Worm (Caenorhabditis elegans): ENCODE data around the gene C28H8.8.

Gene C28H8.8

DNA sequence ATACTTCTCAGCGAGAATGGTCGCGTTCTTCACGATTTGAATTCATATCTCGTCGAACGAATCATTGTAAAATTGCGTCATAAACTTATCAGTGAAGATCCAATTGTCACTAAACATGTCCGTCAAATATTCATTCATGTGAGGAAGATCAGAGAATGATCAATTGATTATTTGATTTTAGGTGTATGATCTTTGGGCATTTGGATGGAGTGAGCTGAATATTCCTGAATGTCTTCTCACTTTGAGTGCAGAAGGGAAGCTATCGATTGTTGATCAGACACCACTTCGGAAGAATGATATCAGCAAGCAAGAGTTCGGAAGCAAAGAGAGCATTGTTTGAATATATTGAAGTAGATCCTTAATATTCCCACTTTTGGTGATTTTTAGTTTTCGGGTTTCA lies 14.3 kb downstream of the C28H8.8 start (continued):
- TF ChIP-seq fkh-10 (GFP tag; optimal IDR thresholded peaks at IDR 0.05), result no peak
- no peak for TF ChIP-seq snpc-4 (tag; optimal IDR thresholded peaks at IDR 0.05)
- TF ChIP-seq vab-15 (tag; optimal IDR thresholded peaks at IDR 0.05), result no peak
- peak; percentile 23 for TF ChIP-seq lin-14 (GFP tag; optimal IDR thresholded peaks at IDR 0.05)
- TF ChIP-seq nhr-20 (tag; optimal IDR thresholded peaks at IDR 0.05), result peak; percentile 77
- no peak for TF ChIP-seq pax-3 (tag; optimal IDR thresholded peaks at IDR 0.05)
- TF ChIP-seq ama-1 (optimal IDR thresholded peaks at IDR 0.05), result peak; percentile 91
- no peak for TF ChIP-seq alr-1 (tag; optimal IDR thresholded peaks at IDR 0.05; ENCODE audit: borderline replicate concordance)
- no peak for TF ChIP-seq F16B12.6 (tag; optimal IDR thresholded peaks at IDR 0.05)
- peak; percentile 18 for TF ChIP-seq C16A3.4 (tag; optimal IDR thresholded peaks at IDR 0.05)
- peak in 1 of 2 experiments; percentile 72 for TF ChIP-seq lin-35 (GFP tag; optimal IDR thresholded peaks at IDR 0.05)
- 0 out of 2 replicates have a peak, but pooled peaks have one; percentile 11 for TF ChIP-seq ceh-88 (GFP tag; IDR thresholded peaks at IDR 0.05)
- TF ChIP-seq unc-86 (tag; optimal IDR thresholded peaks at IDR 0.05), result no peak
- TF ChIP-seq nhr-47 (tag; optimal IDR thresholded peaks at IDR 0.05), result peak; percentile 47
- no peak for TF ChIP-seq isw-1 (GFP tag; IDR thresholded peaks at IDR 0.05)
- TF ChIP-seq efl-3 (GFP tag; optimal IDR thresholded peaks at IDR 0.05), result no peak
- TF ChIP-seq elt-2 (tag; optimal IDR thresholded peaks at IDR 0.05), result peak; percentile 13
- no peak for TF ChIP-seq fos-1 (tag; optimal IDR thresholded peaks at IDR 0.05)
- TF ChIP-seq ceh-90 (tag; optimal IDR thresholded peaks at IDR 0.05), result no peak
- TF ChIP-seq skn-1 (tag; optimal IDR thresholded peaks at IDR 0.05), result no peak
- peak in 1 of 2 experiments; percentile 14 for TF ChIP-seq efl-1 (optimal IDR thresholded peaks at IDR 0.05)
- peak in 1 of 2 experiments; percentile 60 for TF ChIP-seq efl-1 (GFP tag; optimal IDR thresholded peaks at IDR 0.05 in 1 of 2)
- TF ChIP-seq ces-1 (GFP tag; optimal IDR thresholded peaks at IDR 0.05), result no peak
- no peak for TF ChIP-seq unc-98 (GFP tag; IDR thresholded peaks at IDR 0.05)
- no peak for TF ChIP-seq hlh-4 (tag; optimal IDR thresholded peaks at IDR 0.05)
- TF ChIP-seq C04F5.9 (tag; optimal IDR thresholded peaks at IDR 0.05), result no peak
- peak; percentile 11 for TF ChIP-seq swsn-7 (tag; optimal IDR thresholded peaks at IDR 0.05)
- no peak for TF ChIP-seq nhr-76 (tag; optimal IDR thresholded peaks at IDR 0.05)
- peak in 4 of 6 experiments; percentile 7 to 51 (median 35) for TF ChIP-seq elt-3 (tag; optimal IDR thresholded peaks at IDR 0.05)
- TF ChIP-seq aly-2 (tag; optimal IDR thresholded peaks at IDR 0.05), result peak; percentile 65
- TF ChIP-seq blmp-1 (tag; optimal IDR thresholded peaks at IDR 0.05), result peak; percentile 39
- TF ChIP-seq fkh-8 (tag; optimal IDR thresholded peaks at IDR 0.05), result no peak
- TF ChIP-seq nhr-11 (tag; optimal IDR thresholded peaks at IDR 0.05), result no peak
- TF ChIP-seq egl-27 (tag; optimal IDR thresholded peaks at IDR 0.05), result no peak
- TF ChIP-seq nhr-77 (tag; optimal IDR thresholded peaks at IDR 0.05), result no peak
- peak; percentile 22; the same call in 1 of the 2 replicates for TF ChIP-seq grh-1 (GFP tag; IDR thresholded peaks at IDR 0.05)
- TF ChIP-seq mef-2 (tag; optimal IDR thresholded peaks at IDR 0.05), result no peak
- peak; percentile 16 for TF ChIP-seq xbp-1 (tag; optimal IDR thresholded peaks at IDR 0.05)
- TF ChIP-seq irx-1 (tag; optimal IDR thresholded peaks at IDR 0.05), result no peak
- no peak for TF ChIP-seq tlp-1 (tag; optimal IDR thresholded peaks at IDR 0.05)
- TF ChIP-seq hpl-2 (GFP tag; optimal IDR thresholded peaks at IDR 0.05), result no peak
- no peak for TF ChIP-seq sup-37 (GFP tag; optimal IDR thresholded peaks at IDR 0.05)
- no peak for TF ChIP-seq ets-5 (GFP tag; IDR thresholded peaks at IDR 0.05)
- TF ChIP-seq dsc-1 (tag; optimal IDR thresholded peaks at IDR 0.05), result no peak
- no peak for TF ChIP-seq zag-1 (tag; optimal IDR thresholded peaks at IDR 0.05)
- no peak for TF ChIP-seq hlh-17 (GFP tag; optimal IDR thresholded peaks at IDR 0.05; ENCODE audit: borderline replicate concordance)
- no peak for TF ChIP-seq unc-30 (tag; optimal IDR thresholded peaks at IDR 0.05)
- no peak for TF ChIP-seq C34B4.2 (tag; optimal IDR thresholded peaks at IDR 0.05)
- TF ChIP-seq nhr-85 (tag), result peak; percentile 86
- no peak for TF ChIP-seq mep-1 (tag; optimal IDR thresholded peaks at IDR 0.05)
- TF ChIP-seq snu-23 (GFP tag; optimal IDR thresholded peaks at IDR 0.05), result peak; percentile 75
- no peak for TF ChIP-seq rnt-1 (tag; optimal IDR thresholded peaks at IDR 0.05)
- no peak for TF ChIP-seq ceh-8 (GFP tag; optimal IDR thresholded peaks at IDR 0.05)
- peak; percentile 85 for TF ChIP-seq nhr-90 (tag; optimal IDR thresholded peaks at IDR 0.05; ENCODE audit: poor library complexity)
- no peak for TF ChIP-seq nhr-237 (tag; optimal IDR thresholded peaks at IDR 0.05)
